Worm (Caenorhabditis elegans) whole organism, young adult: Measurements from ENCODE around the gene Y82E9BR.6.
A peak's percentile ranks its signal among the peaks of the same experiment; 100 is the strongest.

Source experiments
- K11D2.4 ChIP-seq: fragments of 200-800 bp; sonication (Bioruptor generic); IDR thresholded peaks from 2 replicates; pipeline ENCODE4 v1.3.6; 2022; ENCODE audit warnings: missing genetic modification reagents, missing genetic modification characterization, missing compliant biosample characterization
- T07F8.4 ChIP-seq: sonication (generic microtip); optimal IDR thresholded peaks from 2 replicates; lab custom pipeline; 2016; ENCODE audit warnings: mild to moderate bottlenecking, missing genetic modification characterization, moderate library complexity, missing compliant biosample characterization
- T26A5.8 ChIP-seq: sonication (generic microtip); optimal IDR thresholded peaks from 2 replicates; lab custom pipeline; 2016; ENCODE audit warnings: missing genetic modification characterization, missing compliant biosample characterization
- Y56A3A.18 ChIP-seq: fragments of 200-800 bp; sonication (Bioruptor generic); IDR thresholded peaks from 2 replicates; pipeline ENCODE4 v1.3.6; 2022; ENCODE audit warnings: missing genetic modification reagents, missing genetic modification characterization, missing compliant biosample characterization
- Y67H2A.10 ChIP-seq: fragments of 200-800 bp; sonication (Bioruptor generic); conservative IDR thresholded peaks from 2 replicates; pipeline ENCODE4 v1.3.6; 2022; ENCODE audit warnings: missing genetic modification reagents, missing genetic modification characterization, missing compliant biosample characterization
- Y95B8A.8 ChIP-seq: fragments of 200-800 bp; sonication (Bioruptor generic); IDR thresholded peaks from 2 replicates; pipeline ENCODE4 v1.3.6; 2022; ENCODE audit warnings: missing genetic modification reagents, missing genetic modification characterization, missing compliant biosample characterization
- aptf-2 ChIP-seq: fragments of 200-800 bp; sonication (Bioruptor generic); conservative IDR thresholded peaks from 2 replicates; pipeline ENCODE4 v1.3.6; 2022; ENCODE audit warnings: missing genetic modification reagents, missing genetic modification characterization, missing compliant biosample characterization
- atf-7 ChIP-seq: sonication (generic microtip); optimal IDR thresholded peaks from 2 replicates; lab custom pipeline; 2017; ENCODE audit warnings: mild to moderate bottlenecking, missing genetic modification characterization, missing compliant biosample characterization
- ceh-91 ChIP-seq: fragments of 200-800 bp; sonication (Bioruptor generic); IDR thresholded peaks from 2 replicates; pipeline ENCODE4 v1.3.6; 2022; ENCODE audit warnings: missing genetic modification reagents, missing genetic modification characterization, missing compliant biosample characterization
- chd-7 ChIP-seq: sonication (generic microtip); optimal IDR thresholded peaks from 2 replicates; lab custom pipeline; 2016; ENCODE audit warnings: mild to moderate bottlenecking, missing genetic modification characterization, moderate library complexity, missing compliant biosample characterization
- die-1 ChIP-seq: sonication (generic microtip); optimal IDR thresholded peaks from 2 replicates; lab custom pipeline; 2016; ENCODE audit warnings: missing genotype, mild to moderate bottlenecking, missing genetic modification characterization, missing compliant biosample characterization
- dox-1 ChIP-seq: fragments of 200-800 bp; sonication (Bioruptor generic); IDR thresholded peaks from 2 replicates; pipeline ENCODE4 v1.3.6; 2022; ENCODE audit warnings: missing genetic modification reagents, missing genetic modification characterization, missing compliant biosample characterization
- dpl-1 ChIP-seq: fragments of 150-350 bp; optimal IDR thresholded peaks from 2 replicates; lab custom pipeline; 2014; ENCODE audit warnings: missing biosample characterization, missing genetic modification reagents, missing genetic modification characterization
- efl-1 ChIP-seq: fragments of 150-350 bp; optimal IDR thresholded peaks from 2 replicates; lab custom pipeline; 2014; ENCODE audit warnings: missing biosample characterization, missing genetic modification reagents, missing genetic modification characterization
- egl-18 ChIP-seq: fragments of 200-800 bp; sonication (Bioruptor generic); IDR thresholded peaks from 2 replicates; pipeline ENCODE4 v1.3.6; 2022; ENCODE audit warnings: missing genetic modification reagents, missing genetic modification characterization, missing compliant biosample characterization
- ekl-4 ChIP-seq: fragments of 200-800 bp; sonication (Bioruptor generic); IDR thresholded peaks from 2 replicates; pipeline ENCODE4 v1.3.6; 2022; ENCODE audit warnings: missing genetic modification reagents, missing genetic modification characterization, missing compliant biosample characterization
- hlh-26 ChIP-seq: fragments of 200-800 bp; sonication (Bioruptor generic); conservative IDR thresholded peaks from 2 replicates; pipeline ENCODE4 v1.3.6; 2022; ENCODE audit warnings: missing genetic modification reagents, missing genetic modification characterization, missing compliant biosample characterization
- hmg-1.2 ChIP-seq: fragments of 200-800 bp; sonication (Bioruptor generic); IDR thresholded peaks from 2 replicates; pipeline ENCODE4 v1.3.6; 2022; ENCODE audit warnings: missing genetic modification reagents, missing genetic modification characterization, missing compliant biosample characterization
- hsf-1 ChIP-seq: fragments of 200-800 bp; sonication (Bioruptor generic); IDR thresholded peaks from 2 replicates; pipeline ENCODE4 v1.3.6; 2022; ENCODE audit warnings: missing genetic modification reagents, missing genetic modification characterization, missing compliant biosample characterization
- lag-1 ChIP-seq: fragments of 200-800 bp; sonication (Bioruptor generic); IDR thresholded peaks from 2 replicates; pipeline ENCODE4 v1.3.6; 2022; ENCODE audit warnings: missing genetic modification reagents, missing genetic modification characterization, missing compliant biosample characterization
- lin-40 ChIP-seq: sonication (generic microtip); optimal IDR thresholded peaks from 2 replicates; lab custom pipeline; 2016; ENCODE audit warnings: missing genetic modification characterization, mild to moderate bottlenecking, missing compliant biosample characterization, missing genotype, missing genetic modification reagents
- lin-54 ChIP-seq: fragments of 200-800 bp; sonication (Bioruptor generic); optimal IDR thresholded peaks from 2 replicates; lab custom pipeline; 2018; ENCODE audit warnings: mild to moderate bottlenecking, missing genetic modification characterization, missing compliant biosample characterization
- lsl-1 ChIP-seq: fragments of 200-800 bp; sonication (Bioruptor generic); optimal IDR thresholded peaks from 2 replicates; lab custom pipeline; 2018; ENCODE audit warnings: mild to moderate bottlenecking, missing genetic modification characterization, moderate library complexity, missing compliant biosample characterization
- lsy-27 ChIP-seq: sonication (generic microtip); optimal IDR thresholded peaks from 2 replicates; lab custom pipeline; 2017; ENCODE audit warnings: missing genetic modification characterization, mild to moderate bottlenecking, missing compliant biosample characterization, antibody characterized with exemption, missing genotype, borderline replicate concordance; ENCODE audit not compliant: insufficient read depth
- madf-3 ChIP-seq: fragments of 200-800 bp; sonication (Bioruptor generic); IDR thresholded peaks from 2 replicates; pipeline ENCODE4 v1.3.6; 2022; ENCODE audit warnings: missing genetic modification reagents, missing genetic modification characterization, missing compliant biosample characterization
- madf-6 ChIP-seq: fragments of 200-800 bp; sonication (Bioruptor generic); IDR thresholded peaks from 2 replicates; pipeline ENCODE4 v1.3.6; 2022; ENCODE audit warnings: missing genetic modification reagents, missing genetic modification characterization, missing compliant biosample characterization
- madf-8 ChIP-seq: fragments of 200-800 bp; sonication (Bioruptor generic); conservative IDR thresholded peaks from 2 replicates; pipeline ENCODE4 v1.3.6; 2022; ENCODE audit warnings: missing genetic modification reagents, missing genetic modification characterization, missing compliant biosample characterization
- mcd-1 ChIP-seq: fragments of 200-800 bp; sonication (Bioruptor generic); IDR thresholded peaks from 2 replicates; pipeline ENCODE4 v1.3.6; 2022; ENCODE audit warnings: missing genetic modification reagents, missing genetic modification characterization, missing compliant biosample characterization
- mes-4 ChIP-seq: sonication (generic microtip); optimal IDR thresholded peaks from 2 replicates; lab custom pipeline; 2016; ENCODE audit warnings: missing genotype, missing genetic modification characterization, missing compliant biosample characterization
- nhr-120 ChIP-seq: fragments of 200-800 bp; sonication (Bioruptor generic); IDR thresholded peaks from 2 replicates; pipeline ENCODE4 v1.3.6; 2022; ENCODE audit warnings: missing genetic modification characterization, missing compliant biosample characterization
- nhr-80 ChIP-seq: sonication (generic microtip); optimal IDR thresholded peaks from 2 replicates; lab custom pipeline; 2016; ENCODE audit warnings: missing genetic modification characterization, missing compliant biosample characterization
- pbrm-1 ChIP-seq: fragments of 200-800 bp; sonication (Bioruptor generic); IDR thresholded peaks from 2 replicates; pipeline ENCODE4 v1.3.6; 2022; ENCODE audit warnings: missing genetic modification reagents, missing genetic modification characterization, missing compliant biosample characterization
- snpc-1.3 ChIP-seq: sonication (generic microtip); optimal IDR thresholded peaks from 2 replicates; lab custom pipeline; 2017; ENCODE audit warnings: missing genetic modification characterization, mild to moderate bottlenecking, missing compliant biosample characterization, antibody characterized with exemption, moderate library complexity, missing genotype, missing genetic modification reagents; ENCODE audit not compliant: insufficient read depth
- tbp1 ChIP-seq: fragments of 200-800 bp; sonication (Bioruptor generic); optimal IDR thresholded peaks from 2 replicates; lab custom pipeline; 2018; ENCODE audit warnings: mild to moderate bottlenecking, missing genetic modification characterization, missing compliant biosample characterization

Gene Y82E9BR.6

ce11 chrIII:1413125-1413837, 32.3 kb downstream of the Y82E9BR.6 start:
- TF ChIP-seq madf-3 (peak; percentile 97), nhr-120 (no peak), efl-1 (GFP tag; lab: Kevin White, UChicago) (peak; percentile 23), madf-6 (GFP tag; lab: Robert Waterston, UW) (peak; percentile 9; the same call in 1 of the 2 replicates), lin-54 (GFP tag; lab: Kevin White, UChicago) (peak; percentile 27), mcd-1 (peak; percentile 63), die-1 (no peak), lsl-1 (GFP tag; lab: Kevin White, UChicago) (peak; percentile 41), dox-1 (0 out of 2 replicates have a peak, but pooled peaks have one; percentile 10), snpc-1.3 (tag; lab: Kevin White, UChicago) (peak; percentile 9)

ce11 chrIII:1413890-1414613, 33.0 kb downstream of the Y82E9BR.6 start, which contains the start of gene Y82E9BR.14:
Y82E9BR.14 (minus strand) TSS chrIII:1414116.
- TF ChIP-seq Y67H2A.10 (GFP tag; lab: Robert Waterston, UW) = no peak
- no peak for TF ChIP-seq tbp1 (GFP tag; lab: Kevin White, UChicago)
- peak; percentile 85 for TF ChIP-seq madf-3
- TF ChIP-seq T26A5.8 (tag; lab: Kevin White, UChicago) = peak; percentile 10
- no peak for TF ChIP-seq egl-18 (GFP tag; lab: Robert Waterston, UW)
- TF ChIP-seq Y95B8A.8 (GFP tag; lab: Robert Waterston, UW) = no peak
- TF ChIP-seq dpl-1 = no peak
- TF ChIP-seq Y56A3A.18 (GFP tag; lab: Robert Waterston, UW) = no peak
- no peak for TF ChIP-seq lag-1 (GFP tag; lab: Robert Waterston, UW)
- TF ChIP-seq atf-7 = peak; percentile 74
- TF ChIP-seq lsy-27 (tag; lab: Kevin White, UChicago) = no peak
- no peak for TF ChIP-seq K11D2.4
- no peak for TF ChIP-seq hlh-26 (GFP tag; lab: Robert Waterston, UW)
- peak; percentile 53 for TF ChIP-seq nhr-80 (tag; lab: Kevin White, UChicago)
- no peak for TF ChIP-seq chd-7 (tag; lab: Kevin White, UChicago)
- TF ChIP-seq ekl-4 (GFP tag; lab: Robert Waterston, UW) = no peak
- no peak for TF ChIP-seq madf-8
- TF ChIP-seq mes-4 (tag; lab: Kevin White, UChicago) = no peak
- no peak for TF ChIP-seq aptf-2 (GFP tag; lab: Robert Waterston, UW)
- peak; percentile 42 for TF ChIP-seq hsf-1 (GFP tag; lab: Robert Waterston, UW)
- no peak for TF ChIP-seq T07F8.4 (tag; lab: Kevin White, UChicago)
- no peak for TF ChIP-seq lin-40 (tag; lab: Kevin White, UChicago)
- TF ChIP-seq hmg-1.2 (GFP tag; lab: Robert Waterston, UW) = 0 out of 2 replicates have a peak, but pooled peaks have one; percentile 9
- no peak for TF ChIP-seq ceh-91 (GFP tag; lab: Robert Waterston, UW)

ce11 chrIII:1416571-1416970, 35.5 kb downstream of the Y82E9BR.6 start:
- peak; percentile 19 for TF ChIP-seq lin-54 (GFP tag; lab: Kevin White, UChicago)
- TF ChIP-seq pbrm-1 (GFP tag; lab: Robert Waterston, UW) = no peak
- peak; percentile 33; the same call in 1 of the 2 replicates for TF ChIP-seq mcd-1
- TF ChIP-seq aptf-2 (GFP tag; lab: Robert Waterston, UW) = no peak
- peak; percentile 94 for TF ChIP-seq madf-3
